Fruit fly (Drosophila melanogaster) whole organism, prepupa: ENCODE data around the gene mv.
A peak's percentile ranks its signal among the peaks of the same experiment; 100 is the strongest.

Experiments
- Blimp-1 ChIP-seq: fragments of 200-800 bp; sonication (Bioruptor generic); optimal IDR thresholded peaks from 3 replicates; lab custom pipeline; 2017; ENCODE audit warnings: missing biosample characterization, missing genetic modification characterization, mild to moderate bottlenecking, moderate library complexity, missing genetic modification reagents
- CG10631 ChIP-seq: fragments of 200-800 bp; sonication (Bioruptor generic); optimal IDR thresholded peaks from 2 replicates; lab custom pipeline; 2016; ENCODE audit warnings: missing biosample characterization, missing genetic modification characterization
- CG11902 ChIP-seq: fragments of 200-800 bp; sonication (Bioruptor generic); optimal IDR thresholded peaks from 3 replicates; lab custom pipeline; 2016; ENCODE audit warnings: missing biosample characterization, missing genetic modification characterization
- CG15336 ChIP-seq: fragments of 200-800 bp; sonication (Bioruptor generic); IDR thresholded peaks from 2 replicates; pipeline ENCODE4 v1.3.6; 2022; ENCODE audit warnings: missing biosample characterization, missing genetic modification characterization
- CG1621 ChIP-seq: fragments of 200-800 bp; sonication (Bioruptor generic); optimal IDR thresholded peaks from 3 replicates; lab custom pipeline; 2018; ENCODE audit warnings: missing biosample characterization, mild to moderate bottlenecking, missing genetic modification characterization
- CG31627 ChIP-seq: fragments of 200-800 bp; sonication (Bioruptor generic); optimal IDR thresholded peaks from 3 replicates; lab custom pipeline; 2016; ENCODE audit warnings: missing biosample characterization, missing genetic modification characterization
- CG32006 ChIP-seq: fragments of 200-800 bp; sonication (Bioruptor generic); optimal IDR thresholded peaks from 3 replicates; lab custom pipeline; 2017; ENCODE audit warnings: missing biosample characterization, mild to moderate bottlenecking, missing genetic modification characterization
- CG3919 ChIP-seq: fragments of 200-800 bp; sonication (Bioruptor generic); optimal IDR thresholded peaks from 3 replicates; lab custom pipeline; 2016; ENCODE audit warnings: missing biosample characterization, missing genetic modification characterization
- CG6792 ChIP-seq: fragments of 200-800 bp; sonication (Bioruptor generic); optimal IDR thresholded peaks from 3 replicates; lab custom pipeline; 2016; ENCODE audit warnings: missing biosample characterization, missing genetic modification characterization
- CG6854 ChIP-seq: fragments of 200-800 bp; sonication (Bioruptor generic); optimal IDR thresholded peaks from 2 replicates; lab custom pipeline; 2017; ENCODE audit warnings: missing biosample characterization, mild to moderate bottlenecking, missing genetic modification characterization
- CG8632 ChIP-seq: fragments of 200-800 bp; sonication (Bioruptor generic); optimal IDR thresholded peaks from 3 replicates; lab custom pipeline; 2016; ENCODE audit warnings: missing biosample characterization, missing genetic modification characterization
- CG9139 ChIP-seq: fragments of 200-800 bp; sonication (Bioruptor generic); optimal IDR thresholded peaks from 3 replicates; lab custom pipeline; 2017; ENCODE audit warnings: missing biosample characterization, mild to moderate bottlenecking, missing genetic modification characterization
- Eip75B ChIP-seq: fragments of 200-800 bp; sonication (Bioruptor generic); optimal IDR thresholded peaks from 3 replicates; lab custom pipeline; 2016; ENCODE audit warnings: missing biosample characterization, missing genetic modification characterization
- Eip78C ChIP-seq: fragments of 200-800 bp; sonication (Bioruptor generic); peaks from one replicate; lab custom pipeline; 2016; ENCODE audit warnings: missing biosample characterization, missing genetic modification characterization
- Eip93F ChIP-seq: fragments of 200-800 bp; sonication (Bioruptor generic); optimal IDR thresholded peaks from 2 replicates; lab custom pipeline; 2016; ENCODE audit warnings: missing biosample characterization, mild to moderate bottlenecking, missing genetic modification characterization
- Ets21C ChIP-seq: fragments of 200-800 bp; sonication (Bioruptor generic); optimal IDR thresholded peaks from 3 replicates; lab custom pipeline; 2016; ENCODE audit warnings: missing biosample characterization, missing genetic modification characterization
- Gug ChIP-seq: fragments of 200-800 bp; sonication (Bioruptor generic); IDR thresholded peaks from 2 replicates; pipeline ENCODE4 v1.3.6; 2022; ENCODE audit warnings: missing biosample characterization, missing genetic modification characterization
- Hr39 ChIP-seq: fragments of 200-800 bp; sonication (Bioruptor generic); optimal IDR thresholded peaks from 2 replicates; lab custom pipeline; 2016; ENCODE audit warnings: missing biosample characterization, missing genetic modification characterization
- Hr4 ChIP-seq: fragments of 200-800 bp; sonication (Bioruptor generic); optimal IDR thresholded peaks from 3 replicates; lab custom pipeline; 2016; ENCODE audit warnings: missing biosample characterization, missing genetic modification characterization
- OdsH ChIP-seq: fragments of 200-800 bp; sonication (Bioruptor generic); optimal IDR thresholded peaks from 3 replicates; lab custom pipeline; 2016; ENCODE audit warnings: missing biosample characterization, missing genetic modification characterization
- Sox102F ChIP-seq: fragments of 200-800 bp; sonication (Bioruptor generic); optimal IDR thresholded peaks from 2 replicates; lab custom pipeline; 2016; ENCODE audit warnings: missing biosample characterization, mild to moderate bottlenecking, missing genetic modification characterization
- acj6 ChIP-seq: fragments of 200-800 bp; sonication (Bioruptor generic); optimal IDR thresholded peaks from 3 replicates; lab custom pipeline; 2016; ENCODE audit warnings: missing biosample characterization, missing genetic modification characterization
- cyc ChIP-seq: fragments of 200-800 bp; sonication (Bioruptor generic); optimal IDR thresholded peaks from 3 replicates; lab custom pipeline; 2016; ENCODE audit warnings: missing biosample characterization, missing genetic modification characterization
- dsx ChIP-seq: fragments of 200-800 bp; optimal IDR thresholded peaks from 3 replicates; lab custom pipeline; 2019; ENCODE audit warnings: missing biosample characterization, mild to moderate bottlenecking, missing genetic modification characterization, moderate library complexity; ENCODE audit not compliant: poor library complexity, severe bottlenecking
- eg ChIP-seq: fragments of 200-800 bp; sonication (Bioruptor generic); IDR thresholded peaks from 3 replicates; pipeline ENCODE4 v1.3.6; 2022; ENCODE audit warnings: missing biosample characterization, missing genetic modification characterization
- fd85E ChIP-seq: fragments of 200-800 bp; sonication (Bioruptor generic); optimal IDR thresholded peaks from 3 replicates; lab custom pipeline; 2016; ENCODE audit warnings: missing biosample characterization, missing genetic modification characterization
- fkh ChIP-seq: fragments of 200-800 bp; sonication (Bioruptor generic); optimal IDR thresholded peaks from 3 replicates; lab custom pipeline; 2017; ENCODE audit warnings: missing biosample characterization, mild to moderate bottlenecking, missing genetic modification characterization, moderate library complexity
- net ChIP-seq: fragments of 200-800 bp; sonication (Bioruptor generic); optimal IDR thresholded peaks from 3 replicates; lab custom pipeline; 2016; ENCODE audit warnings: missing biosample characterization, missing genetic modification characterization
- pdm3 ChIP-seq: fragments of 200-800 bp; sonication (Bioruptor generic); optimal IDR thresholded peaks from 3 replicates; lab custom pipeline; 2016; ENCODE audit warnings: missing biosample characterization, missing genetic modification characterization
- ss ChIP-seq, 2 experiments: fragments of 200-800 bp; sonication (Bioruptor generic); optimal IDR thresholded peaks; 2 replicates in 1 of 2; 3 replicates in 1 of 2; lab custom pipeline; 2017 to 2018; ENCODE audit warnings: mild to moderate bottlenecking in 2 of 2, missing biosample characterization in 2 of 2, missing genetic modification characterization in 2 of 2, moderate library complexity in 1 of 2
- svp ChIP-seq: fragments of 200-800 bp; sonication (Bioruptor generic); peaks from one replicate; lab custom pipeline; 2016; ENCODE audit warnings: missing biosample characterization, missing genetic modification characterization
- topi ChIP-seq: fragments of 200-800 bp; sonication (Bioruptor generic); optimal IDR thresholded peaks from 3 replicates; lab custom pipeline; 2016; ENCODE audit warnings: missing biosample characterization, missing genetic modification characterization

mv gene

DNA sequence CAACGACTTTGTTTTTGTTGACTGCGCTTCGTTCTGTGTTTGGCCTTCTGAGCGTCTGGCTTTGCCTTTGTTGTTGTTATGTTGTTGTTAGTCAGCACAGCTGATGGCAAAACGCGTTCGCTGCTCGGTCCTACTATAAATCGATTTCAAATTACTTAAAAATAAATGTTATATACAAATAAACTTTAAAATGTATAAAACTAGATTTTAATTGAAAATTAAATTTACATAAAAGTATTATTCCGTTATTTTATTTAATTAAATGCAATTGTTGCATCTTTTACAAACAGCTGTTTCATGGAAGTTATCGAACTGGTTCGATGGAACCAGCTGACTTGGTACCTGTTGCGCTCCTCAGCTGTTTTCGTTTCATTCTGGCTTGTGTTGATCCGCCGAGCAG, at the start of gene mv:
Gene mv, minus strand, starts transcription at position 80 of the 400 bp plus-strand sequence.
- TF ChIP-seq acj6 (GFP tag; lab: Kevin White, UChicago) = no peak
- no peak for TF ChIP-seq CG6854
- no peak for TF ChIP-seq Gug (GFP tag; lab: Robert Waterston, UW)
- peak; percentile 34 for TF ChIP-seq Eip78C (GFP tag; lab: Kevin White, UChicago)
- TF ChIP-seq Eip93F = peak; percentile 36
- peak; percentile 8 for TF ChIP-seq fkh (GFP tag; lab: Kevin White, UChicago)

DNA sequence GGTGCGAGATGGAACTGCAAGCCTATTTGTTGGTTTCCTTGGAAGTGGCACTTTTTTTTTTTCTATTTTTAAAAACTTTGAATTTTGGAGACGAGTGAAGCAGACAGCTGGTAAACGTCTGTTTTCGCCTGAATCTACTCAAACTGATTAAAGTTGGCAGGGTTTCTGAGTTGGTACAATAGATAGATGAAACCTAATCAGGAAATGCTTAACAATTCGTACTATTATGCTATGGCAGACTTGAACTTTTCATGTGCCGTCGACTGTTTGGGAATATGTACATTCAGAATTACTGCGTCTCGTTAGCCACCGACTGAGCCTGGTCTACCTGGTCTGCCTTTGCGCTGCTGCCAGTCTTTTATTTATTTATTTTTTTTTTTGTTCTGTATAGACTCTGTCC, 41.6 kb upstream of the mv start, which contains the start of gene CG42841:
Gene CG42841, minus strand, starts transcription at position 101 of the 400 bp plus-strand sequence.
- TF ChIP-seq CG32006 (no peak), OdsH (no peak), CG1621 (no peak), Hr4 (GFP tag; lab: Kevin White, UChicago) (no peak), net (GFP tag; lab: Kevin White, UChicago) (no peak), svp (no peak), Sox102F (GFP tag; lab: Kevin White, UChicago) (no peak), CG11902 (GFP tag; lab: Kevin White, UChicago) (no peak), CG3919 (GFP tag; lab: Kevin White, UChicago) (no peak), Eip93F (no peak), eg (GFP tag; lab: Robert Waterston, UW) (no peak), pdm3 (GFP tag; lab: Kevin White, UChicago) (no peak), Ets21C (no peak), CG31627 (GFP tag; lab: Kevin White, UChicago) (no peak), fd85E (no peak)

dm6 chr3L:2004732-2005131, 40.8 kb upstream of the mv start:
- no peak for TF ChIP-seq Gug (GFP tag; lab: Robert Waterston, UW)
- TF ChIP-seq CG11902 (GFP tag; lab: Kevin White, UChicago) = no peak
- TF ChIP-seq CG6792 (GFP tag; lab: Kevin White, UChicago) = no peak
- TF ChIP-seq fkh (GFP tag; lab: Kevin White, UChicago) = peak; percentile 57
- no peak for TF ChIP-seq ss (GFP tag; optimal IDR thresholded peaks at IDR 0.05; lab: Kevin White, UChicago)
- no peak for TF ChIP-seq cyc (GFP tag; lab: Kevin White, UChicago)
- TF ChIP-seq CG10631 (GFP tag; lab: Kevin White, UChicago) = no peak

DNA sequence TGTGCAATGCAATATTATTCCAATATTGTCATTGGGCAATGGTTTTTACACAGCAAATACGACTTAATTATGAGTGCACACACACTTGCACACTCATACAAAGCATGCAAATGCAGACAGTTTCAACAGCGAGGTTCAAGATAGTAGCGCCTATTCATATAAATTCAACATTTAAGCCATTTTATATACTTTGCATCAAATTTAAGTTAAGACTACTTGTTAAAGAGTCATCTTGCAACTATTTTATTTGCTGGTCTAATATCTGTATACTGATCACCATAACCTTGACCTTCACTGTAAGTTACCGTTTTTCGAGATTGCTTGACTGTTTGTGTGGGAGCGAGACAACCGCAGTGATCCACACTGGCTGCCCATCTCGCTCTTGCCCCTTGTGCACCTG, 21.4 kb upstream of the mv start:
- TF ChIP-seq svp = peak; percentile 77
- peak; percentile 30 for TF ChIP-seq CG11902 (GFP tag; lab: Kevin White, UChicago)
- peak; percentile 22 for TF ChIP-seq topi
- TF ChIP-seq CG3919 (GFP tag; lab: Kevin White, UChicago) = no peak
- TF ChIP-seq CG31627 (GFP tag; lab: Kevin White, UChicago) = no peak

DNA sequence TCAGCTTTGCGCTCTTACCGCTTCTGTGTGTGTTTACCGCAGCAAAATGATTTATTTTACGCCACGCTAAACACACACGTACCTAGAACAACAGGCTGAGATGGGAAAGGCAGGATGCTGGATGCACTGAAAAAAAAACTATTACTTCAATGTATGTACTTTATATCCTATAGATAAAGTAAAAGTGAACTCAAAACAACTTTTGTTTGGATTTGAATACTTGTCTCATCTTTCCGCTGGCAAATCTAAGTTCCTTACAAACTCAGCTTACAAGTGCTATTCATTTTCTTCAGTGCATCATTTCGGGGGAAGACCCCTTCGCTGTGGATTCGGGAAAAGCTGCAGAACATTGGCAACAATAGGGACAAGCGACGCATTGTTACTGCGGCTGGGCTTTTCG, 12.8 kb upstream of the mv start:
- TF ChIP-seq Blimp-1 (no peak), dsx (GFP tag; lab: Kevin White, UChicago) (peak; percentile 11), Eip75B (GFP tag; lab: Kevin White, UChicago) (no peak), CG8632 (GFP tag; lab: Kevin White, UChicago) (no peak), Eip78C (GFP tag; lab: Kevin White, UChicago) (peak; percentile 73), CG9139 (GFP tag; lab: Kevin White, UChicago) (no peak), eg (GFP tag; lab: Robert Waterston, UW) (0 out of 3 replicates have a peak, but pooled peaks have one; percentile 33), Gug (GFP tag; lab: Robert Waterston, UW) (no peak), ss (GFP tag; optimal IDR thresholded peaks at IDR 0.05; lab: Kevin White, UChicago) (peak; percentile 12 to 43), svp (peak; percentile 55), Hr39 (no peak), CG11902 (GFP tag; lab: Kevin White, UChicago) (no peak), CG15336 (GFP tag; lab: Robert Waterston, UW) (no peak)
